Worm (Caenorhabditis elegans) whole organism, dauer: ENCODE measurements around the gene rsp-7.

ENCODE experiments used
- unc-62 ChIP-seq: sonication (generic microtip); optimal IDR thresholded peaks from 2 replicates; lab custom pipeline; 2017; ENCODE audit warnings: missing biosample characterization, missing genetic modification reagents, missing genetic modification characterization

The rsp-7 gene

ce11 chrII:10661448-10662064 lies 2.5 kb downstream of the rsp-7 start:
- no peak for TF ChIP-seq unc-62 (GFP tag; lab: Kevin White, UChicago)

- no peak for TF ChIP-seq unc-62 (GFP tag; lab: Kevin White, UChicago)
Observed at ce11 chrII:10662279-10662678, 3.3 kb downstream of the rsp-7 start.

- TF ChIP-seq unc-62 (GFP tag; lab: Kevin White, UChicago), result no peak
Observed at ce11 chrII:10662698-10663097, 3.7 kb downstream of the rsp-7 start, which contains the start of gene D2089.8. Gene D2089.8 (minus strand): TSS chrII:10662781.

ce11 chrII:10665031-10665430 lies 6.0 kb downstream of the rsp-7 start, which contains the start of gene D2089.3:
Gene D2089.3 (minus strand): TSS chrII:10665131.
- no peak for TF ChIP-seq unc-62 (GFP tag; lab: Kevin White, UChicago)

- TF ChIP-seq unc-62 (GFP tag; lab: Kevin White, UChicago), result no peak
Observed at ce11 chrII:10675302-10675701, 16.3 kb downstream of the rsp-7 start, which contains the start of gene ptb-1. Gene ptb-1 (plus strand): TSS chrII:10675602.

- no peak for TF ChIP-seq unc-62 (GFP tag; lab: Kevin White, UChicago)
Observed at ce11 chrII:10680130-10680529, 21.1 kb downstream of the rsp-7 start.

- TF ChIP-seq unc-62 (GFP tag; lab: Kevin White, UChicago), result no peak
Observed at ce11 chrII:10680614-10681013, 21.6 kb downstream of the rsp-7 start.

- TF ChIP-seq unc-62 (GFP tag; lab: Kevin White, UChicago), result no peak
Observed at ce11 chrII:10684954-10685353, 25.9 kb downstream of the rsp-7 start.

ce11 chrII:10693655-10694054 lies 34.6 kb downstream of the rsp-7 start, which contains the start of gene gbh-1:
Gene gbh-1 (minus strand): TSS chrII:10693803.
- no peak for TF ChIP-seq unc-62 (GFP tag; lab: Kevin White, UChicago)

ce11 chrII:10694713-10695112 lies 35.7 kb downstream of the rsp-7 start, which contains the start of gene lgc-57:
Gene lgc-57 (plus strand): TSS chrII:10695013.
- no peak for TF ChIP-seq unc-62 (GFP tag; lab: Kevin White, UChicago)

- TF ChIP-seq unc-62 (GFP tag; lab: Kevin White, UChicago), result no peak
Observed at ce11 chrII:10696060-10696459, 37.1 kb downstream of the rsp-7 start.

- no peak for TF ChIP-seq unc-62 (GFP tag; lab: Kevin White, UChicago)
Observed at ce11 chrII:10703594-10704384, 44.8 kb downstream of the rsp-7 start, which contains the start of gene col-79. Gene col-79 (plus strand): TSS chrII:10703613.

ce11 chrII:10704575-10705170 lies 45.7 kb downstream of the rsp-7 start, which contains the start of gene col-39:
Gene col-39 (plus strand): TSS chrII:10704916.
- no peak for TF ChIP-seq unc-62 (GFP tag; lab: Kevin White, UChicago)

ce11 chrII:10705347-10705996 lies 46.5 kb downstream of the rsp-7 start:
- no peak for TF ChIP-seq unc-62 (GFP tag; lab: Kevin White, UChicago)

- TF ChIP-seq unc-62 (GFP tag; lab: Kevin White, UChicago), result no peak
Observed at ce11 chrII:10706038-10706437, 47.0 kb downstream of the rsp-7 start.
